Worm (Caenorhabditis elegans): Measurements from ENCODE around the gene Y116A8C.24.

DNA sequence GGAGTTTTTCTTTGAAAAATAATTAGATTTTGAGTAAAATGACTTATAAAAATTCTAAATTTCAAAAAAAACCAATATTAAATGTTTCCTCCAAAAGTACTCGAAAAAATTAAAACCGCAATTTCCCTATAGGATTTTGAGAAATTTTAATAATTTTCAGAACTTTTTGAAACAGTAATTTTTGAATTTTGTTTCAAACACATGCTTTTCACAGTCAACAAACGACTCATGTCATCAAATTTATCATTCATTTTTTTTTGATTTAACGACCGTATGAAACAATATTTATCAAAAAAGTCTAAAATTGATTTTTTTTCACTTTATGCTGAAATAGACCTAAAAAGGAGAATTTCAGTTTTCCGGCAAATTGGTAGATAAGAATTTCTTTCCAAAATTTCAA, 44.1 kb downstream of the Y116A8C.24 start:
- no peak for TF ChIP-seq nhr-237 (tag; optimal IDR thresholded peaks at IDR 0.05)
- no peak for TF ChIP-seq unc-55 (GFP tag; optimal IDR thresholded peaks at IDR 0.05)
- no peak for TF ChIP-seq ztf-4 (tag; optimal IDR thresholded peaks at IDR 0.05)
- TF ChIP-seq nhr-12 (tag; optimal IDR thresholded peaks at IDR 0.05), result no peak
- TF ChIP-seq unc-62 (GFP tag; optimal IDR thresholded peaks at IDR 0.05), result no peak
- no peak for TF ChIP-seq peb-1 (tag; optimal IDR thresholded peaks at IDR 0.05)
- no peak for TF ChIP-seq ama-1 (optimal IDR thresholded peaks at IDR 0.05)
